Fruit fly (Drosophila melanogaster) whole organism, embryonic: ENCODE measurements around the gene CG10508.

Experiments used
- ATbp ChIP-seq: fragments of 200-800 bp; sonication (Bioruptor generic); optimal IDR thresholded peaks from 2 replicates; lab custom pipeline; 2017; ENCODE audit warnings: missing biosample characterization, mild to moderate bottlenecking, missing genetic modification characterization, missing genetic modification reagents
- Awh ChIP-seq: fragments of 200-800 bp; sonication (Bioruptor generic); IDR thresholded peaks from 2 replicates; pipeline ENCODE4, ENCODE4 v1.3.6; 2022; ENCODE audit warnings: missing biosample characterization, missing genetic modification characterization
- B-H1 ChIP-seq: fragments of 200-800 bp; sonication (Bioruptor generic); IDR thresholded peaks from 3 replicates; pipeline ENCODE4 v1.3.6; 2022; ENCODE audit warnings: missing biosample characterization, missing genetic modification characterization
- Bdp1 ChIP-seq: fragments of 200-800 bp; sonication (Bioruptor generic); optimal IDR thresholded peaks from 3 replicates; lab custom pipeline; 2016; ENCODE audit warnings: missing biosample characterization, missing genetic modification characterization
- Bgb ChIP-seq: fragments of 200-800 bp; sonication (Bioruptor generic); IDR thresholded peaks from 2 replicates; pipeline ENCODE4 v1.3.6; 2022; ENCODE audit warnings: missing biosample characterization, missing genetic modification characterization; ENCODE audit not compliant: partially characterized antibody
- CG12071 ChIP-seq: fragments of 200-800 bp; sonication (Bioruptor generic); optimal IDR thresholded peaks from 3 replicates; lab custom pipeline; 2018; ENCODE audit warnings: missing biosample characterization, mild to moderate bottlenecking, missing genetic modification characterization
- CG13287 ChIP-seq: fragments of 200-800 bp; sonication (Bioruptor generic); IDR thresholded peaks from 2 replicates; pipeline ENCODE4 v1.3.6; 2022; ENCODE audit warnings: missing biosample characterization, missing genetic modification characterization; ENCODE audit not compliant: partially characterized antibody
- CG17359 ChIP-seq: fragments of 200-800 bp; sonication (Bioruptor generic); optimal IDR thresholded peaks from 3 replicates; lab custom pipeline; 2018; ENCODE audit warnings: missing biosample characterization, mild to moderate bottlenecking, missing genetic modification characterization, moderate library complexity
- CG17385 ChIP-seq: fragments of 200-800 bp; sonication (Bioruptor generic); optimal IDR thresholded peaks from 3 replicates; lab custom pipeline; 2018; ENCODE audit warnings: missing biosample characterization, mild to moderate bottlenecking, missing genetic modification characterization
- CG18619 ChIP-seq: fragments of 200-800 bp; sonication (Bioruptor generic); optimal IDR thresholded peaks from 3 replicates; lab custom pipeline; 2017; ENCODE audit warnings: missing biosample characterization, mild to moderate bottlenecking, missing genetic modification characterization
- CG2875 ChIP-seq: fragments of 200-800 bp; sonication (Bioruptor generic); optimal IDR thresholded peaks from 2 replicates; lab custom pipeline; 2017; ENCODE audit warnings: missing biosample characterization, mild to moderate bottlenecking, missing genetic modification characterization, missing genetic modification reagents
- CG3163 ChIP-seq: fragments of 200-800 bp; sonication (Bioruptor generic); optimal IDR thresholded peaks from 3 replicates; lab custom pipeline; 2016; ENCODE audit warnings: missing biosample characterization, missing genetic modification characterization
- CG32532 ChIP-seq: fragments of 200-800 bp; sonication (Bioruptor generic); IDR thresholded peaks from 2 replicates; pipeline ENCODE4 v1.3.6; 2022; ENCODE audit warnings: missing biosample characterization, missing genetic modification characterization
- CG3847 ChIP-seq: fragments of 200-800 bp; sonication (Bioruptor generic); IDR thresholded peaks from 2 replicates; pipeline ENCODE4 v1.3.6; 2022; ENCODE audit warnings: missing biosample characterization, missing genetic modification characterization
- CG4360 ChIP-seq: fragments of 200-800 bp; sonication (Bioruptor generic); IDR thresholded peaks from 2 replicates; pipeline ENCODE4 v1.3.6; 2022; ENCODE audit warnings: missing biosample characterization, missing genetic modification characterization
- CG4617 ChIP-seq: fragments of 200-800 bp; sonication (Bioruptor generic); optimal IDR thresholded peaks from 3 replicates; lab custom pipeline; 2016; ENCODE audit warnings: missing biosample characterization, missing genetic modification characterization, borderline replicate concordance
- CG4730 ChIP-seq: fragments of 200-800 bp; sonication (Bioruptor generic); IDR thresholded peaks from 2 replicates; pipeline ENCODE4 v1.3.6; 2022; ENCODE audit warnings: missing biosample characterization, missing genetic modification characterization
- CG8359 ChIP-seq: fragments of 200-800 bp; sonication (Bioruptor generic); optimal IDR thresholded peaks from 2 replicates; lab custom pipeline; 2017; ENCODE audit warnings: missing biosample characterization, mild to moderate bottlenecking, missing genetic modification characterization, borderline replicate concordance
- CG8478 ChIP-seq: fragments of >200 bp; optimal IDR thresholded peaks from 2 replicates; lab custom pipeline; 2018
- Doc2 ChIP-seq: fragments of 200-800 bp; sonication (Bioruptor generic); IDR thresholded peaks from 2 replicates; pipeline ENCODE4 v1.3.6; 2022; ENCODE audit warnings: missing biosample characterization, missing genetic modification characterization
- Drgx ChIP-seq: fragments of 200-800 bp; sonication (Bioruptor generic); IDR thresholded peaks from 2 replicates; pipeline ENCODE4 v1.3.6; 2022; ENCODE audit warnings: missing biosample characterization, missing genetic modification characterization
- Ets65A ChIP-seq: fragments of 200-800 bp; sonication (Bioruptor generic); peaks from one replicate; lab custom pipeline; 2016; ENCODE audit warnings: missing biosample characterization, missing genetic modification characterization
- HLH3B ChIP-seq: fragments of 200-800 bp; sonication (Bioruptor generic); IDR thresholded peaks from 2 replicates; pipeline ENCODE4 v1.3.6; 2022; ENCODE audit warnings: missing biosample characterization, missing genetic modification characterization
- HLHmδ ChIP-seq: fragments of 200-800 bp; sonication (Bioruptor generic); optimal IDR thresholded peaks from 2 replicates; lab custom pipeline; 2018; ENCODE audit warnings: missing biosample characterization, mild to moderate bottlenecking, missing genetic modification characterization, moderate library complexity
- Mad ChIP-seq: fragments of 200-800 bp; sonication (Bioruptor generic); optimal IDR thresholded peaks from 2 replicates; lab custom pipeline; 2016; ENCODE audit warnings: missing biosample characterization, missing genetic modification characterization
- Scr ChIP-seq: fragments of 200-800 bp; sonication (Bioruptor generic); IDR thresholded peaks from 2 replicates; pipeline ENCODE4 v1.3.6; 2022; ENCODE audit warnings: missing biosample characterization, missing genetic modification characterization; ENCODE audit not compliant: partially characterized antibody
- bigmax ChIP-seq: fragments of 200-800 bp; sonication (Bioruptor generic); optimal IDR thresholded peaks from 2 replicates; lab custom pipeline; 2018; ENCODE audit warnings: missing biosample characterization, mild to moderate bottlenecking, missing genetic modification characterization
- bowl ChIP-seq: fragments of 200-800 bp; sonication (Bioruptor generic); IDR thresholded peaks from 2 replicates; pipeline ENCODE4 v1.3.6; 2022; ENCODE audit warnings: missing biosample characterization, missing genetic modification characterization
- bsh ChIP-seq, 2 experiments: fragments of 200-800 bp; sonication (Bioruptor generic); optimal IDR thresholded peaks; 2 replicates each; lab custom pipeline; 2017 to 2018; ENCODE audit warnings: mild to moderate bottlenecking in 2 of 2, missing biosample characterization in 2 of 2, missing genetic modification characterization in 2 of 2, moderate library complexity in 1 of 2
- btn ChIP-seq: fragments of 200-800 bp; sonication (Bioruptor generic); optimal IDR thresholded peaks from 2 replicates; lab custom pipeline; 2016; ENCODE audit warnings: missing biosample characterization, missing genetic modification characterization
- cwo ChIP-seq: fragments of 200-800 bp; sonication (Bioruptor generic); optimal IDR thresholded peaks from 3 replicates; lab custom pipeline; 2017; ENCODE audit warnings: missing biosample characterization, missing genetic modification characterization, mild to moderate bottlenecking, moderate library complexity, missing genetic modification reagents
- ftz-f1 ChIP-seq: fragments of 200-800 bp; sonication (Bioruptor generic); optimal IDR thresholded peaks from 2 replicates; lab custom pipeline; 2016; ENCODE audit warnings: missing biosample characterization, missing genetic modification characterization
- grn ChIP-seq: fragments of 200-800 bp; sonication (Bioruptor generic); optimal IDR thresholded peaks from 3 replicates; lab custom pipeline; 2017; ENCODE audit warnings: missing biosample characterization, missing genetic modification characterization
- her ChIP-seq: fragments of 200-800 bp; sonication (Bioruptor generic); optimal IDR thresholded peaks from 2 replicates; lab custom pipeline; 2016; ENCODE audit warnings: missing biosample characterization, missing genetic modification characterization
- hkb ChIP-seq, 2 experiments: fragments of 200-800 bp in 1 of 2; fragments of >200 bp in 1 of 2; sonication (Bioruptor generic) in 1 of 2; IDR thresholded peaks in 1 of 2; optimal IDR thresholded peaks in 1 of 2; 2 replicates each; pipeline versions ENCODE4 v1.3.6 to Lab custom; 2017 to 2022; ENCODE audit warnings: missing biosample characterization in 1 of 2, missing genetic modification characterization in 1 of 2
- nom ChIP-seq: fragments of 200-800 bp; sonication (Bioruptor generic); optimal IDR thresholded peaks from 2 replicates; lab custom pipeline; 2017; ENCODE audit warnings: missing biosample characterization, missing genetic modification characterization, mild to moderate bottlenecking, moderate library complexity, missing genetic modification reagents
- repo ChIP-seq: fragments of 200-800 bp; sonication (Bioruptor generic); optimal IDR thresholded peaks from 2 replicates; lab custom pipeline; 2016; ENCODE audit warnings: missing biosample characterization, missing genetic modification characterization
- row ChIP-seq: fragments of 200-800 bp; sonication (Bioruptor generic); IDR thresholded peaks from 3 replicates; pipeline ENCODE4 v1.3.6; 2022; ENCODE audit warnings: missing biosample characterization, missing genetic modification characterization
- scrt ChIP-seq: fragments of 200-800 bp; sonication (Bioruptor generic); optimal IDR thresholded peaks from 2 replicates; lab custom pipeline; 2018; ENCODE audit warnings: missing biosample characterization, mild to moderate bottlenecking, missing genetic modification characterization, moderate library complexity
- sens ChIP-seq: fragments of 200-800 bp; sonication (Bioruptor generic); peaks from one replicate; lab custom pipeline; 2016; ENCODE audit warnings: missing biosample characterization, missing genetic modification characterization
- sna ChIP-seq: fragments of 200-800 bp; sonication (Bioruptor generic); IDR thresholded peaks from 2 replicates; pipeline ENCODE4 v1.3.6; 2022; ENCODE audit warnings: missing biosample characterization, missing genetic modification characterization; ENCODE audit not compliant: partially characterized antibody
- yki ChIP-seq: fragments of >200 bp; optimal IDR thresholded peaks from 3 replicates; lab custom pipeline; 2018

CG10508 gene

DNA sequence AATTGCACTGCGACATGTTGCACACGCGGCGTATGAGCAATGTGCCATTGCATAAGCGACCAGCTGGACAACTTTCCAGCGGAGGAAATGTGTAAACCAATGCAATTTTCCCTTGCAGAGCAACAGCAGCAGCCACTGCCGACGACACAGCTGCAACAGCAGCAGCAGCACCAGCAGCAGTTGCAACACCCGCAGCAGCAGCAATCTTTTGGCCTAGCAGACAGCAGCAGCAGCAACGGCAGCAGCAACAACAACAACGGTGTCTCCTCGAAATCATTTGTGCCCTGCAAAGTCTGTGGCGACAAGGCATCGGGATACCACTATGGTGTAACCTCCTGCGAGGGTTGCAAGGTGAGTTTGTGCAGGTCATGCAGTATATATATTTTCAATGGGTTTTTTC is 20.7 kb downstream of the CG10508 start:
- TF ChIP-seq CG13287 (no peak), row (GFP tag; lab: Robert Waterston, UW) (no peak), repo (GFP tag; lab: Kevin White, UChicago) (no peak), CG3847 (GFP tag; lab: Robert Waterston, UW) (0 out of 2 replicates have a peak, but pooled peaks have one; percentile 13)

DNA sequence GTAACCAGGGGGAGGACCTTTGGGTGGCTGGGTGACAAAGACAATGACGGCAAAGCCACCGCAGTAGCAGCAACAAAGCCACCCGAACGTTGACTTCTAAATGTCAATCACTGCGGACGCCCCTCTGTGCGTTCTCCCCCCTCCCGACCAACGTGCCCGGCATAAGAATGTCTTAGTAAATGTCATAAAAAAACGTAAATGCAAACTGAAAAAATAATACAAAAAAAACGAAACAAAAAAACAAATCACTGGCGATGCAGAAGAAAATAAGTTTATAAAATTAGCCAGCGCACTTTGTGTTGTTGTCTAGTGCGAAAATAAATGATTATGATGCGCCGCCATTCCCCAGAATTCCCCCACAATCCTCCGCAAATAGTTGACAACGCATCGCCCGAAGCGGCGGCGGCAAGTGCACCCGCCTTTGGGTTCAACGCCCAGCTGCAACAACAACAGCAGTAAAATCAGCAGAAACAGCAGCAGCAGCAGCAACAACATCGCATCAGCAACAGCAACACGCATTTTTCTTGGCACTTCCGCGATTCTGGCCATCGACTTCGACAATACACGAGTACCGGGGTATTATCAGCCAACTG is 27.0 kb downstream of the CG10508 start:
- TF ChIP-seq scrt (GFP tag; lab: Kevin White, UChicago): no peak
- peak; percentile 78 for TF ChIP-seq Drgx (GFP tag; lab: Robert Waterston, UW)
- peak in 1 of 2 experiments; percentile 86 for TF ChIP-seq bsh (GFP tag; optimal IDR thresholded peaks at IDR 0.05; lab: Kevin White, UChicago)
- 0 out of 2 replicates have a peak, but pooled peaks have one; percentile 7 for TF ChIP-seq CG4730 (GFP tag; lab: Robert Waterston, UW)
- TF ChIP-seq Ets65A: peak; percentile 14

DNA sequence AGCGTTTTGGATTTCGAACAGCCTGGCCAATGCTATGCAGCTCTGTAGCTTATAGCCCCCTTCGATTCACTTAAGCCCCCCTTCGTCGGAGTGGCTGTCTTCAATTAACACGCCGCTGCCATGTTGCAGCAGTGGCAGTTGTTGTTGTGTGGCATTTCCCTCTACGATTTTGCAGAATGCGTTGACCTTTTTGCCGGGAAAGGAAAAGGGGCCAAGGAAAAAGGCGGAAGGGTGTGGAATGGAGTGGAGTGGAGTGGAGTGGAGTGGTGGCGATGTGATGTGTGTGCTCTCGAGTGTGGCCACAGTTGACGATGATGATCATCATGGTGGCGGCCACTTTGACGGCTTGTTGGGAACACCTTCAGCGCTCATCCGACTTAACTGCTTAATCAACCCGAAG is 28.4 kb downstream of the CG10508 start:
- 0 out of 2 replicates have a peak, but pooled peaks have one; percentile 9 for TF ChIP-seq Drgx (GFP tag; lab: Robert Waterston, UW)
- no peak for TF ChIP-seq CG8359 (GFP tag; lab: Kevin White, UChicago)
- TF ChIP-seq Mad (GFP tag; lab: Kevin White, UChicago): no peak
- TF ChIP-seq Ets65A: peak; percentile 59

DNA sequence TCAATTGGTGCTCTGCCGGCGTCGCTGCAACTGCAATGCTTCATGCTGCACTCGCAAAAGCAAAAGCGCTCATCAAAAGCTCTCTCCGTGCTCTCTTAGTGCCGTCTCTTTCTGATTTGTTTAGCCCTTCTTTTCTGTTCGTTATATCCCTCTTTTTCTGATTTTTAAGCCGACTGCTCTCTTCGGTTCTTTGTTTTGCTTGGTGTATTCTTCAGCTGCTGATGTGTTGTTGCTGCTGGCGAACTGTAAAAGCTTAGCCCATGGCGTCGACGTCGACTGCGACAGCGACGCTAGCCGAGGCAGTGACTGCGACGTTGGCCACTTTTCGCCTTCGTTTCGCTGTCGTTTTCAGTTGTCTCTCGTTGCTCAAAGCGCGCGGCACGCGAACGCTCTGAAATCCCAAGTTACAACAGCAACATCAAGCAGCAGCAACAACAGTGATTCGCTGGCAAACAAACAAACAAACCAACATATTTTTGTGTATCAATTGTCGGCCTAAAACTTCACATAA is 30.0 kb downstream of the CG10508 start:
- TF ChIP-seq cwo: no peak
- TF ChIP-seq CG17385 (GFP tag; lab: Kevin White, UChicago): peak; percentile 30
- peak; percentile 29 for TF ChIP-seq CG2875
- no peak for TF ChIP-seq CG17359 (tag; lab: Kevin White, UChicago)
- peak; percentile 68 for TF ChIP-seq CG3163 (GFP tag; lab: Kevin White, UChicago)
- TF ChIP-seq Doc2: no peak
- TF ChIP-seq CG8478 (lab: Kevin White, UChicago): peak; percentile 12
- TF ChIP-seq Bgb (GFP tag; lab: Robert Waterston, UW): peak; percentile 52; the same call in 1 of the 2 replicates
- peak; percentile 31; the same call in 1 of the 2 replicates for TF ChIP-seq Scr (GFP tag; lab: Robert Waterston, UW)
- peak; percentile 41 for TF ChIP-seq CG12071 (GFP tag; lab: Kevin White, UChicago)
- TF ChIP-seq Bdp1 (GFP tag; lab: Kevin White, UChicago): no peak
- TF ChIP-seq her (GFP tag; lab: Kevin White, UChicago): peak; percentile 13
- TF ChIP-seq CG18619 (GFP tag; lab: Kevin White, UChicago): no peak
- TF ChIP-seq bigmax: no peak
- TF ChIP-seq HLHmδ (GFP tag; lab: Kevin White, UChicago): peak; percentile 4
- peak; percentile 36; the same call in 1 of the 2 replicates for TF ChIP-seq Awh (GFP tag; lab: Robert Waterston, UW)
- TF ChIP-seq B-H1 (GFP tag; lab: Robert Waterston, UW): no peak; the same call in 2 of the 3 replicates
- 0 out of 2 replicates have a peak, but pooled peaks have one; percentile 14 for TF ChIP-seq bowl
- peak; percentile 32; the same call in 1 of the 2 replicates for TF ChIP-seq HLH3B (GFP tag; lab: Robert Waterston, UW)
- TF ChIP-seq yki (lab: Kevin White, UChicago): peak; percentile 27
- peak; percentile 48; the same call in 1 of the 2 replicates for TF ChIP-seq sna (GFP tag; lab: Robert Waterston, UW)
- peak; percentile 54 for TF ChIP-seq ftz-f1
- peak; percentile 1 for TF ChIP-seq ATbp (GFP tag; lab: Kevin White, UChicago)
- no peak for TF ChIP-seq hkb (optimal IDR thresholded peaks at IDR 0.05; lab: Kevin White, UChicago)
- peak; percentile 40; the same call in 1 of the 2 replicates for TF ChIP-seq hkb (GFP tag; IDR thresholded peaks at IDR 0.05; lab: Robert Waterston, UW)
- TF ChIP-seq CG4617 (GFP tag; lab: Kevin White, UChicago): no peak
- peak; percentile 51 for TF ChIP-seq CG4360 (GFP tag; lab: Robert Waterston, UW)
- peak; percentile 59 for TF ChIP-seq nom (GFP tag; lab: Kevin White, UChicago)
- TF ChIP-seq Drgx (GFP tag; lab: Robert Waterston, UW): peak; percentile 33; the same call in 1 of the 2 replicates
- peak; percentile 64 for TF ChIP-seq sens
- no peak for TF ChIP-seq btn (GFP tag; lab: Kevin White, UChicago)
- TF ChIP-seq CG32532 (GFP tag; lab: Robert Waterston, UW): peak; percentile 46; the same call in 1 of the 2 replicates
- TF ChIP-seq grn (GFP tag; lab: Kevin White, UChicago): no peak
- TF ChIP-seq CG13287: peak; percentile 71
